Fruit fly (Drosophila melanogaster): ENCODE results near the gene dpr20.
"Not testable (repeated sequence)": the region's sequence is repeated elsewhere in the genome, so short reads cannot be mapped to it uniquely, and the experiment has no call there.

dpr20 gene

dm6 chr3L:885006-885405, 28.0 kb upstream of the dpr20 start:
- TF ChIP-seq CTCF (optimal IDR thresholded peaks at IDR 0.05) (no peak), CG8478 (optimal IDR thresholded peaks at IDR 0.05) (no peak)

DNA sequence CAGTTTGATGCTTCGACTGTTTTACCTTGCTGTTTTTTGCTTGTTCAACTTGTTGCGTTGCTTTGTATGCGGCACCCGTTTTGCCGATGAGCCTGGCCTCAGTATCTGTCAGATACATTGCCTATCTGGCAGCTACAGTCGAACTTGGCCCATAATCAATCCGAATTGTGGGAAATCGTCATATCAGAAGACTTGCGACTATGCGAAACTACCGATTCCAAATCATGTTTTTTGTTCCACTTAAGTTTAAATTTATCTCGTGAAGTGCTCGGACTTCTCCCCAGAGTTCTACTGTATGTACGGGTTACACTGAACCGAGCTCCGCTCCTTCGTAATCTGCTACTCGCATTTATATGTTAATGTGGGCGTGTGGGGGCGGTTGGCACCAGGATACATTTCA, 27.2 kb upstream of the dpr20 start:
- TF ChIP-seq CG8478 (optimal IDR thresholded peaks at IDR 0.05) (no peak), CTCF (optimal IDR thresholded peaks at IDR 0.05) (no peak)

DNA sequence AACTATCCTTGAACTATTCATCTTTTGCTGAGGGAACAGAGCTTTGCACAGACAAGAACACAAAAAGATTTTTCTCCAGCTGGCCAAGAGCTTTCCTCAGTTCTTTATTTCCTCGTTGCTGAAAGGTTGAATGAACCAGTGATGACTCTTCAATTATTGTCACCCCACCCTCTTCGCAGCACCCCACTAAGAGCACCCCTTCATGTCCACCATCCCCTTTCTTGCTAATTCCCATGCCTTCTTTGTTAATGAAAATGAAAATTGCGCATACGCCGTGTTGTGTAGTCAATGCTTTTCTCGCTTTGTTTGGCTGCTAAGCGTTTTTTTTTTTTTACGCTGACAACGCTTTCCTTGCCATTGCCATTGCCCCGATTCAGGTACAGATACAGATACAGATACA, 26.7 kb upstream of the dpr20 start:
- TF ChIP-seq CG8478 (optimal IDR thresholded peaks at IDR 0.05), result no peak

dm6 chr3L:882892-883255, 25.8 kb upstream of the dpr20 start:
- no peak for TF ChIP-seq CG8478 (optimal IDR thresholded peaks at IDR 0.05)
- peak; percentile 84 to 88 for TF ChIP-seq CTCF (optimal IDR thresholded peaks at IDR 0.05)

dm6 chr3L:882236-882891, 25.3 kb upstream of the dpr20 start:
- TF ChIP-seq CTCF (optimal IDR thresholded peaks at IDR 0.05), result no peak
- TF ChIP-seq CG8478 (optimal IDR thresholded peaks at IDR 0.05), result no peak

dm6 chr3L:881496-882235, 24.6 kb upstream of the dpr20 start, which contains the start of gene CG13907:
Gene CG13907, minus strand, starts transcription at chr3L:882013.
- TF ChIP-seq CTCF (optimal IDR thresholded peaks at IDR 0.05) (no peak), CG8478 (optimal IDR thresholded peaks at IDR 0.05) (no peak)

- no peak for TF ChIP-seq CG8478 (optimal IDR thresholded peaks at IDR 0.05)
- no peak for TF ChIP-seq CTCF (optimal IDR thresholded peaks at IDR 0.05)
Observed at dm6 chr3L:880851-881250, 23.8 kb upstream of the dpr20 start.

dm6 chr3L:876656-877055, 19.6 kb upstream of the dpr20 start:
- TF ChIP-seq CG8478 (optimal IDR thresholded peaks at IDR 0.05) (no peak), CTCF (optimal IDR thresholded peaks at IDR 0.05) (no peak)

DNA sequence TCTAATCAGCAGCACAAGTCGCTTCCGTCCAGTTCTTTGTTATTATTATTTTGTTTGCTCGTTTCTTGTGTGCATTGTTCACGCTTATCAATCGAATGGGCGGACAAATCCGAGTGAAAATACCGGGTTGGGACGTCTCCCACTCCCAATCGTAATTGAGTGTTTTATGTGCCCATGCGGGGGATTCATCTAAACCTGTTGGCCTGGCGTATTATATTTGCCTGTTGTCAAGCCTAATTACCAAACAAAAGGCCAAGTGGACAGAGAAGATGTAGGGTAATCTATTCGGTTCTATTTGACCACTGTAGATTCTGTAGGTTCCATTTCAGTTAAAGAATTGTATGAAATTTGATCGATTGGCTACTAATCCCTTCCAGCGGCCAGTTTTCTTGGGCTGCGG, 19.0 kb upstream of the dpr20 start:
- no peak for TF ChIP-seq CG8478 (optimal IDR thresholded peaks at IDR 0.05)
- TF ChIP-seq CTCF (optimal IDR thresholded peaks at IDR 0.05), result no peak

dm6 chr3L:875416-876011, 18.5 kb upstream of the dpr20 start:
- TF ChIP-seq CG8478 (optimal IDR thresholded peaks at IDR 0.05) (no peak), CTCF (optimal IDR thresholded peaks at IDR 0.05) (no peak)

DNA sequence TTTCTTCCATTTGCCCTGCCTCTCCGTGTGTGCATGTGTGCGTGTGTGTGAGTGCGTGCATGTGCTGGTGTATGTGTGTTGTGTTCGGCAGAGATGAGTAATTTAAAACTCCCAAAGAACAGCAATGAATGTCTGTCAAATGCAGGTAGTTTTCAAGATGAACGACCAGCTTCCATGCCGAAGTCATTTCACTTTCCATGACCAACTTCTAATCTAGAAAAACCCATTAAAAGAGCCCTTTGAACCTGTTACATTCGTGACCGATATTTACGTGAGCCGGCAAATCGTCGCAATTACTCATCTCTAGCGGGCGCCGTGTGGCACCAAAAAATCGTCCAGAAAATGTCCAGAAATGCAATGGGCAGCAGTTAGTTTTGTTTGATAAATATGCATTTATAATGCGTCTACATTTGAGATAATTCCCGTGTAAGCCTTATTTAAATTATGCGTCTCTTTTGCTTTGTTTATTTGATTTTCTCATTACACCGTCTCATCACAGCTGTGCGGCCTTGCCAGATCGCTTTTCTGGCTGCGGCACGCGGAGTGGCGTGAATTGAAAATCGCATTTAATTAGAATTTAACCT, 15.4 kb upstream of the dpr20 start:
- TF ChIP-seq CTCF (optimal IDR thresholded peaks at IDR 0.05) (no peak), CG8478 (optimal IDR thresholded peaks at IDR 0.05) (no peak)

DNA sequence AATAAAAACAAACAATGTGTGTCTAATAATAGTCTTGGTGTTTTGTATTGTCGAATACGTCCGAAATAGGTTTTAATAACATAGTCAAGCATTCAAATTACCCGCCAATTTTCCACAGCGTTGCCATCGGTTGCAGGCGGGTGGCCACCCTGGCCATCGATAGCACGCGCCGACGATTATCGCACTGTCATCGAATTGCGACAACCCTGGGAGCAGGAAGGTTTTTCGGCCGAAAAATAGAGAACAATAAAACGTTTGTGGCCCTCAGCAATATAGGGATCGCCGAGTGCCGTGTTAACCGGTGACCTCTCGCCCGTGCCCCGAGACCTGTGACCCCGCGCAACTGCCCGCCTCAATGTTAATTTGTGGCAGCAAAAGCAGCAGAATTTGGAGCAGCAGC, 14.7 kb upstream of the dpr20 start, which contains the start of gene Usp10:
Usp10 (plus strand) TSS at position 187 of the 400 bp plus-strand sequence.
- TF ChIP-seq CTCF (optimal IDR thresholded peaks at IDR 0.05) (peak in 1 of 2 experiments; percentile 38), CG8478 (optimal IDR thresholded peaks at IDR 0.05) (no peak)

- no peak for TF ChIP-seq CG8478 (optimal IDR thresholded peaks at IDR 0.05)
- peak in 1 of 2 experiments; percentile 25 for TF ChIP-seq CTCF (optimal IDR thresholded peaks at IDR 0.05)
Observed at dm6 chr3L:868800-869199, 11.8 kb upstream of the dpr20 start.

dm6 chr3L:865096-865495, 8.0 kb upstream of the dpr20 start, which contains the start of gene CG12502:
Gene CG12502, plus strand, starts transcription at chr3L:865396.
- not testable (repeated sequence) for TF ChIP-seq CG8478, CTCF (optimal IDR thresholded peaks at IDR 0.05)

DNA sequence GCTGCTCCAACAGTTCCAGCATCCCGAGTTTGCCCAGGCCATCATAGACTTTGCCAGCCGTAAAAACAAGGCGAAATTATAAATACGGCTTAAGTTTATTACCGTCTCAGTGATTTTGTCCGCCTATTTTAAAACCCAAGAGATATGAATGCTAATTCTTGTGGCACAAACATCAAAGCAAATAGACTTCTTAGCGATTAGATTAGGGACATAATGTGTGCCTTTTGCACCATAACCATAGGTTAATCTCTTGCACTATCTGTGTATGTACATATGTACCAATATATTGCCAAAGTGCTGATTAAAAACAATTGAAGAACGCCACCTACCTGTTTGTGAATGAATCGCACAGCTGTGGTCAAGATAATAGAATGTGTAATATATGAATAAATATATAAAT, 4.8 kb downstream of the dpr20 start:
- no peak for TF ChIP-seq CG8478 (optimal IDR thresholded peaks at IDR 0.05)
- TF ChIP-seq CTCF (optimal IDR thresholded peaks at IDR 0.05), result no peak

DNA sequence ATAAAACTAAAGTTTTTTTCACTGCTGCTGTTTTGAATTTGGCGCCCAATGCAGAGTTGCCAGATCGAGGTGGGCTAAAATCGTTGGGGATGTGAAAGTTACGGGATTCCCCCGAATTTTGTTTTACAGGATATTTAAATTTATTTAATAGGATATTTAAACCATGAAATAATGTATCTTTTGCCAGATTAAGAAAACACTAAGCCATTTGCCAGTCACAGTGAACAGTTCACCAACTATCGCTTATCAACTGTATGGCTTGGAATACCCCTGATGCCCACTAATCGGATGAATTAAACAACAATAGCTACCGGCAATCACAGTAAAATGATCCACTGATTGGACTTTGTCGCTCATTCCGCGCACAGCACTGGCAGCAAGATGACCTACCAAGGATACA, 6.0 kb downstream of the dpr20 start, which contains the start of gene Dci:
Dci (plus strand) TSS at position 286 of the 400 bp plus-strand sequence.
- TF ChIP-seq CTCF (optimal IDR thresholded peaks at IDR 0.05) (no peak), CG8478 (optimal IDR thresholded peaks at IDR 0.05) (no peak)

Measured in S2 (cell line).